Worm (Caenorhabditis elegans) whole organism, L1 larva: ENCODE measurements around the gene C37C3.2.

ENCODE experiments used
- C04F5.9 ChIP-seq: sonication (generic microtip); optimal IDR thresholded peaks from 2 replicates; lab custom pipeline; 2016; ENCODE audit warnings: missing genetic modification characterization, missing compliant biosample characterization
- C16A3.4 ChIP-seq: fragments of 150-350 bp; optimal IDR thresholded peaks from 2 replicates; lab custom pipeline; 2014; ENCODE audit warnings: missing biosample characterization, missing genetic modification characterization
- C34B4.2 ChIP-seq: sonication (generic microtip); optimal IDR thresholded peaks from 2 replicates; lab custom pipeline; 2017; ENCODE audit warnings: mild to moderate bottlenecking, missing genetic modification characterization, missing compliant biosample characterization
- alr-1 ChIP-seq: fragments of 200-800 bp; sonication (Bioruptor generic); optimal IDR thresholded peaks from 2 replicates; lab custom pipeline; 2018; ENCODE audit warnings: borderline replicate concordance, mild to moderate bottlenecking, missing genetic modification characterization, missing compliant biosample characterization
- aly-2 ChIP-seq: fragments of 150-350 bp; optimal IDR thresholded peaks from 2 replicates; lab custom pipeline; 2014; ENCODE audit warnings: missing biosample characterization, missing genetic modification characterization
- blmp-1 ChIP-seq: fragments of 150-350 bp; optimal IDR thresholded peaks from 2 replicates; lab custom pipeline; 2014; ENCODE audit warnings: missing biosample characterization, missing genetic modification characterization
- ceh-63 ChIP-seq: fragments of 200-800 bp; sonication (Bioruptor generic); optimal IDR thresholded peaks from 2 replicates; lab custom pipeline; 2018; ENCODE audit warnings: mild to moderate bottlenecking, missing genetic modification characterization, missing compliant biosample characterization
- ces-1 ChIP-seq: fragments of 150-350 bp; optimal IDR thresholded peaks from 2 replicates; lab custom pipeline; 2014; ENCODE audit warnings: missing biosample characterization, missing genetic modification reagents, missing genetic modification characterization
- dsc-1 ChIP-seq: sonication (generic microtip); optimal IDR thresholded peaks from 2 replicates; lab custom pipeline; 2016; ENCODE audit warnings: mild to moderate bottlenecking, missing genetic modification characterization, missing compliant biosample characterization
- efl-3 ChIP-seq: fragments of 200-800 bp; sonication (Bioruptor generic); optimal IDR thresholded peaks from 2 replicates; lab custom pipeline; 2018; ENCODE audit warnings: mild to moderate bottlenecking, missing genetic modification characterization, missing compliant biosample characterization
- elt-3 ChIP-seq, 6 experiments: fragments of 150-350 bp in 1 of 6; sonication (generic microtip); optimal IDR thresholded peaks; 2 replicates each; lab custom pipeline; 2017 to 2018; ENCODE audit warnings: missing biosample characterization in 6 of 6, missing genetic modification characterization in 6 of 6, inconsistent platforms in 1 of 6
- fkh-8 ChIP-seq: sonication (generic microtip); optimal IDR thresholded peaks from 2 replicates; lab custom pipeline; 2016; ENCODE audit warnings: mild to moderate bottlenecking, missing genetic modification characterization, missing compliant biosample characterization
- hlh-17 ChIP-seq: fragments of 200-800 bp; sonication (Bioruptor generic); optimal IDR thresholded peaks from 2 replicates; lab custom pipeline; 2018; ENCODE audit warnings: missing genetic modification characterization, mild to moderate bottlenecking, missing compliant biosample characterization, moderate library complexity, borderline replicate concordance
- hpl-2 ChIP-seq: fragments of 150-350 bp; optimal IDR thresholded peaks from 2 replicates; lab custom pipeline; 2014; ENCODE audit warnings: missing biosample characterization, missing genetic modification reagents, missing genetic modification characterization
- irx-1 ChIP-seq: sonication (generic microtip); optimal IDR thresholded peaks from 2 replicates; lab custom pipeline; 2016; ENCODE audit warnings: missing genetic modification characterization, missing compliant biosample characterization
- lin-14 ChIP-seq: fragments of 200-800 bp; sonication (Bioruptor generic); optimal IDR thresholded peaks from 2 replicates; lab custom pipeline; 2018; ENCODE audit warnings: mild to moderate bottlenecking, missing genetic modification characterization, moderate library complexity, missing compliant biosample characterization
- lin-35 ChIP-seq, 2 experiments: fragments of 150-350 bp; optimal IDR thresholded peaks; 2 replicates each; lab custom pipeline; 2014; ENCODE audit warnings: missing biosample characterization in 2 of 2, missing genetic modification characterization in 2 of 2, missing genetic modification reagents in 2 of 2
- mab-9 ChIP-seq: fragments of 200-800 bp; sonication (Bioruptor generic); IDR thresholded peaks from 2 replicates; pipeline ENCODE4 v1.3.6; 2022; ENCODE audit warnings: missing genetic modification reagents, missing genetic modification characterization, missing compliant biosample characterization
- mef-2 ChIP-seq: fragments of 150-350 bp; optimal IDR thresholded peaks from 2 replicates; lab custom pipeline; 2014; ENCODE audit warnings: missing biosample characterization, missing genetic modification characterization
- nhr-11 ChIP-seq: fragments of 150-350 bp; optimal IDR thresholded peaks from 2 replicates; lab custom pipeline; 2014; ENCODE audit warnings: missing biosample characterization, missing genetic modification characterization
- nhr-19 ChIP-seq: fragments of 200-800 bp; sonication (Bioruptor generic); conservative IDR thresholded peaks from 2 replicates; pipeline ENCODE4 v1.3.6; 2022; ENCODE audit warnings: missing genetic modification characterization, missing compliant biosample characterization
- nhr-237 ChIP-seq: fragments of 150-350 bp; optimal IDR thresholded peaks from 2 replicates; lab custom pipeline; 2014; ENCODE audit warnings: missing biosample characterization, missing genetic modification characterization
- nhr-47 ChIP-seq: sonication (generic microtip); optimal IDR thresholded peaks from 2 replicates; lab custom pipeline; 2016; ENCODE audit warnings: mild to moderate bottlenecking, missing genetic modification characterization, moderate library complexity, missing compliant biosample characterization
- nhr-71 ChIP-seq: sonication (generic microtip); optimal IDR thresholded peaks from 2 replicates; lab custom pipeline; 2016; ENCODE audit warnings: mild to moderate bottlenecking, missing genetic modification characterization, moderate library complexity, missing compliant biosample characterization
- nhr-84 ChIP-seq: sonication (generic microtip); optimal IDR thresholded peaks from 2 replicates; lab custom pipeline; 2017; ENCODE audit warnings: missing biosample characterization, missing genetic modification characterization
- nhr-85 ChIP-seq: sonication (generic microtip); peaks from one replicate; lab custom pipeline; 2016; ENCODE audit warnings: missing genetic modification characterization, inconsistent platforms, missing compliant biosample characterization
- nhr-90 ChIP-seq: sonication (generic microtip); optimal IDR thresholded peaks from 2 replicates; lab custom pipeline; 2016; ENCODE audit warnings: mild to moderate bottlenecking, missing genetic modification characterization, missing compliant biosample characterization; ENCODE audit not compliant: poor library complexity
- pag-3 ChIP-seq: sonication (generic microtip); optimal IDR thresholded peaks from 2 replicates; lab custom pipeline; 2017; ENCODE audit warnings: missing genetic modification characterization, mild to moderate bottlenecking, missing compliant biosample characterization, antibody characterized with exemption, borderline replicate concordance; ENCODE audit not compliant: insufficient read depth
- pax-3 ChIP-seq: fragments of 200-800 bp; sonication (Bioruptor generic); optimal IDR thresholded peaks from 2 replicates; lab custom pipeline; 2018; ENCODE audit warnings: mild to moderate bottlenecking, missing genetic modification characterization, moderate library complexity, missing compliant biosample characterization
- skn-1 ChIP-seq: fragments of 150-350 bp; optimal IDR thresholded peaks from 2 replicates; lab custom pipeline; 2014; ENCODE audit warnings: missing biosample characterization, missing genetic modification characterization
- snu-23 ChIP-seq: sonication (generic microtip); optimal IDR thresholded peaks from 2 replicates; lab custom pipeline; 2016; ENCODE audit warnings: missing genetic modification characterization, missing compliant biosample characterization
- sox-4 ChIP-seq: sonication (generic microtip); optimal IDR thresholded peaks from 2 replicates; lab custom pipeline; 2016; ENCODE audit warnings: missing genetic modification characterization, missing compliant biosample characterization
- sptf-1 ChIP-seq: fragments of 150-350 bp; optimal IDR thresholded peaks from 2 replicates; lab custom pipeline; 2014; ENCODE audit warnings: missing biosample characterization, missing genetic modification characterization
- swsn-7 ChIP-seq: sonication (generic microtip); optimal IDR thresholded peaks from 2 replicates; lab custom pipeline; 2016; ENCODE audit warnings: missing genetic modification characterization, missing compliant biosample characterization
- tbx-2 ChIP-seq: sonication (generic microtip); optimal IDR thresholded peaks from 2 replicates; lab custom pipeline; 2016; ENCODE audit warnings: missing genetic modification characterization, missing compliant biosample characterization
- unc-130 ChIP-seq: fragments of 150-350 bp; optimal IDR thresholded peaks from 2 replicates; lab custom pipeline; 2017; ENCODE audit warnings: missing biosample characterization, missing genetic modification characterization, inconsistent platforms
- unc-30 ChIP-seq: sonication (generic microtip); optimal IDR thresholded peaks from 2 replicates; lab custom pipeline; 2017; ENCODE audit warnings: missing biosample characterization, missing genetic modification characterization
- unc-62 ChIP-seq: fragments of 150-350 bp; optimal IDR thresholded peaks from 2 replicates; lab custom pipeline; 2014; ENCODE audit warnings: missing biosample characterization, missing genetic modification reagents, missing genetic modification characterization
- unc-98 ChIP-seq: fragments of 200-800 bp; sonication (Bioruptor generic); IDR thresholded peaks from 2 replicates; pipeline ENCODE4 v1.3.6; 2022; ENCODE audit warnings: missing genetic modification characterization, missing compliant biosample characterization
- vab-15 ChIP-seq: sonication (generic microtip); optimal IDR thresholded peaks from 2 replicates; lab custom pipeline; 2017; ENCODE audit warnings: missing genotype, mild to moderate bottlenecking, missing genetic modification characterization, missing compliant biosample characterization
- zip-4 ChIP-seq: fragments of 200-800 bp; sonication (Bioruptor generic); optimal IDR thresholded peaks from 2 replicates; lab custom pipeline; 2018; ENCODE audit warnings: mild to moderate bottlenecking, missing genetic modification characterization, moderate library complexity, missing compliant biosample characterization
- ztf-4 ChIP-seq: fragments of 150-350 bp; optimal IDR thresholded peaks from 2 replicates; lab custom pipeline; 2014; ENCODE audit warnings: missing biosample characterization, missing genetic modification characterization

The C37C3.2 gene

DNA sequence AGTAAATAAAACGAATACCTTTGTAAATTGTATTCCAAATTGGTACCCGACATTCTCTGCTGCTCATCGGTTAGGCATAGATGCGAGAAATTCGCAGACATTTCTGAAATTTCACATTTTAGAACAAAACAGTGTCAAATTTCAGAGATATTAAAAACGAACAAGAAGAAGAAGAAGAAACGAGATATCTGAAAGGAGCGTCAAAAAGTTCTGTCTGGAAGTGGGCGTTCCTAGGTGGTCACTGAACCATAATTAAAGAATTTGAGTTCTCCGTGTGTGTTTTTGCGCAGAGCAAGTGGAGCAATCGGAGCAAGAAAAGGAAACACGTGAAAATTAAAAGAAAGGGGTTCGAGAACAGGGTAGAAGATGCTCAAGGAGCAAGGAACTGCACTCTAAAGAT is 44.0 kb downstream of the C37C3.2 start, which contains the start of gene F40A3.7:
Gene F40A3.7, minus strand, starts transcription at position 101 of the 400 bp plus-strand sequence.
- TF ChIP-seq elt-3 (tag; optimal IDR thresholded peaks at IDR 0.05; lab: Kevin White, UChicago) (no peak), hpl-2 (GFP tag; lab: Kevin White, UChicago) (no peak), swsn-7 (no peak), skn-1 (tag; lab: Kevin White, UChicago) (no peak), mef-2 (tag; lab: Kevin White, UChicago) (no peak), fkh-8 (tag; lab: Kevin White, UChicago) (no peak), ces-1 (GFP tag; lab: Kevin White, UChicago) (no peak), nhr-19 (no peak), mab-9 (GFP tag; lab: Robert Waterston, UW) (no peak), vab-15 (tag; lab: Kevin White, UChicago) (no peak), hlh-17 (GFP tag; lab: Kevin White, UChicago) (no peak), nhr-90 (tag; lab: Kevin White, UChicago) (no peak), unc-130 (tag; lab: Kevin White, UChicago) (no peak), blmp-1 (tag; lab: Kevin White, UChicago) (no peak), snu-23 (GFP tag; lab: Kevin White, UChicago) (no peak), C34B4.2 (tag; lab: Kevin White, UChicago) (no peak), C16A3.4 (tag; lab: Kevin White, UChicago) (no peak), zip-4 (GFP tag; lab: Kevin White, UChicago) (no peak), sox-4 (tag; lab: Kevin White, UChicago) (no peak)

- TF ChIP-seq sox-4 (tag; lab: Kevin White, UChicago) (peak; percentile 47), fkh-8 (tag; lab: Kevin White, UChicago) (peak; percentile 78), pax-3 (tag; lab: Kevin White, UChicago) (no peak), nhr-71 (tag; lab: Kevin White, UChicago) (peak; percentile 63), alr-1 (no peak), dsc-1 (peak; percentile 43), nhr-47 (tag; lab: Kevin White, UChicago) (peak; percentile 9), nhr-11 (tag; lab: Kevin White, UChicago) (peak; percentile 25), unc-62 (no peak)
Measured at ce11 chrV:7901222-7901621, 45.5 kb downstream of the C37C3.2 start.

DNA sequence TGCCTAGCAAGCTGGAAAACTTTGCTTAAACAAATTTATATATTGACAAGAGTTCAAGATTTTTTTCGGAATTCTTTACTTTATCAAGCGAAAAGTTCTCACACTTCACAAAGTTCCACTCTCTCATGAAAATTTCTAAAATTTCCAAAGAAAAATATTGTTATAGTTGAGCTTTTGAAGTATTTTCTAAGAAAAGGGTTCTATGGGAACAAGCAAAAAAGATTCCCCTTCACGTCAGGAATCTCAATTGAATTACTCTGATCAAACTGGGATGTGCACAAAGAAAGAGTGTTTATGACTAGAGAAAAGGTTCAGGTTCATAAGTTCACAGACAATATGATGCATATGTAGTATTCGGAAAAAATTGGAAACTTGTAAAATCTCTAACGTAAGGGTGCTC is 48.6 kb downstream of the C37C3.2 start:
- TF ChIP-seq nhr-84 (no peak), unc-30 (tag; lab: Kevin White, UChicago) (no peak), nhr-85 (no peak), aly-2 (tag; lab: Kevin White, UChicago) (no peak), elt-3 (tag; optimal IDR thresholded peaks at IDR 0.05; lab: Kevin White, UChicago) (no peak), tbx-2 (tag; lab: Kevin White, UChicago) (no peak), nhr-237 (tag; lab: Kevin White, UChicago) (no peak), ztf-4 (tag; lab: Kevin White, UChicago) (no peak), sptf-1 (tag; lab: Kevin White, UChicago) (no peak), unc-98 (GFP tag; lab: Robert Waterston, UW) (no peak), ceh-63 (GFP tag; lab: Kevin White, UChicago) (no peak), C04F5.9 (tag; lab: Kevin White, UChicago) (no peak), hlh-17 (GFP tag; lab: Kevin White, UChicago) (no peak), C34B4.2 (tag; lab: Kevin White, UChicago) (no peak), pag-3 (tag; lab: Kevin White, UChicago) (no peak), efl-3 (GFP tag; lab: Kevin White, UChicago) (no peak), lin-35 (GFP tag; optimal IDR thresholded peaks at IDR 0.05; lab: Kevin White, UChicago) (no peak), sox-4 (tag; lab: Kevin White, UChicago) (no peak), lin-14 (GFP tag; lab: Kevin White, UChicago) (no peak), irx-1 (tag; lab: Kevin White, UChicago) (no peak)
